Fruit fly (Drosophila melanogaster) S2 (cell line): ENCODE measurements around the gene CG9705.

ENCODE experiments used
- CG8478 ChIP-seq: fragments of >200 bp; optimal IDR thresholded peaks from 2 replicates; lab custom pipeline; 2018
- CTCF ChIP-seq, 2 experiments: fragments of >200 bp; optimal IDR thresholded peaks; 2 replicates each; lab custom pipeline; 2018

CG9705 gene

dm6 chr3L:16759483-16759882 is 20.4 kb upstream of the CG9705 start:
- TF ChIP-seq CTCF (optimal IDR thresholded peaks at IDR 0.05; lab: Kevin White, UChicago) (no peak), CG8478 (lab: Kevin White, UChicago) (no peak)

- TF ChIP-seq CG8478 (lab: Kevin White, UChicago) = no peak
- TF ChIP-seq CTCF (optimal IDR thresholded peaks at IDR 0.05; lab: Kevin White, UChicago) = no peak
These were observed 19.6 kb upstream of the CG9705 start for dm6 chr3L:16760274-16760673.

- no peak for TF ChIP-seq CG8478 (lab: Kevin White, UChicago)
- TF ChIP-seq CTCF (optimal IDR thresholded peaks at IDR 0.05; lab: Kevin White, UChicago) = no peak
These were observed 17.5 kb upstream of the CG9705 start for dm6 chr3L:16762203-16762997.

dm6 chr3L:16765647-16766628 is 14.0 kb upstream of the CG9705 start, which contains the start of gene Nrt:
TSS of gene Nrt (plus strand) at chr3L:16766072.
- no peak for TF ChIP-seq CG8478 (lab: Kevin White, UChicago)

dm6 chr3L:16766901-16767300 is 13.0 kb upstream of the CG9705 start:
- TF ChIP-seq CG8478 (lab: Kevin White, UChicago) (no peak), CTCF (optimal IDR thresholded peaks at IDR 0.05; lab: Kevin White, UChicago) (no peak)

- TF ChIP-seq CTCF (optimal IDR thresholded peaks at IDR 0.05; lab: Kevin White, UChicago) (no peak), CG8478 (lab: Kevin White, UChicago) (no peak)
These were observed 11.8 kb upstream of the CG9705 start for dm6 chr3L:16768001-16768652.

- TF ChIP-seq CG8478 (lab: Kevin White, UChicago) (no peak), CTCF (optimal IDR thresholded peaks at IDR 0.05; lab: Kevin White, UChicago) (peak; percentile 88 to 94)
These were observed 10.0 kb upstream of the CG9705 start for dm6 chr3L:16769866-16770265.

- TF ChIP-seq CG8478 (lab: Kevin White, UChicago) = no peak
- TF ChIP-seq CTCF (optimal IDR thresholded peaks at IDR 0.05; lab: Kevin White, UChicago) = no peak
These were observed 7.0 kb upstream of the CG9705 start for dm6 chr3L:16772755-16773523.

dm6 chr3L:16780317-16780716 is 417 bp downstream of the CG9705 start:
- TF ChIP-seq CG8478 (lab: Kevin White, UChicago) = no peak

- TF ChIP-seq CG8478 (lab: Kevin White, UChicago) (no peak), CTCF (optimal IDR thresholded peaks at IDR 0.05; lab: Kevin White, UChicago) (no peak)
These were observed 2.4 kb downstream of the CG9705 start for dm6 chr3L:16782218-16782763.

- no peak for TF ChIP-seq CTCF (optimal IDR thresholded peaks at IDR 0.05; lab: Kevin White, UChicago)
- no peak for TF ChIP-seq CG8478 (lab: Kevin White, UChicago)
These were observed 2.9 kb downstream of the CG9705 start, which contains the start of gene CG9706 for dm6 chr3L:16782789-16783188. TSS of gene CG9706 (plus strand) at chr3L:16783010.

dm6 chr3L:16786728-16787127 is 6.8 kb downstream of the CG9705 start, which contains the start of gene eIF3e:
TSS of gene eIF3e (minus strand) at chr3L:16786941.
- no peak for TF ChIP-seq CTCF (optimal IDR thresholded peaks at IDR 0.05; lab: Kevin White, UChicago)
- TF ChIP-seq CG8478 (lab: Kevin White, UChicago) = no peak

- TF ChIP-seq CTCF (optimal IDR thresholded peaks at IDR 0.05; lab: Kevin White, UChicago) (no peak), CG8478 (lab: Kevin White, UChicago) (no peak)
These were observed 16.7 kb downstream of the CG9705 start for dm6 chr3L:16796603-16797002.
